Fruit fly (Drosophila melanogaster): ENCODE data around the gene Rev1.

Rev1 gene

dm6 chr3L:666544-666943, 12.4 kb downstream of the Rev1 start:
- TF ChIP-seq usp (GFP tag; optimal IDR thresholded peaks at IDR 0.05) (no peak), psq (optimal IDR thresholded peaks at IDR 0.05) (no peak), pan (optimal IDR thresholded peaks at IDR 0.05) (no peak), Dll (optimal IDR thresholded peaks at IDR 0.05) (no peak), CG8478 (optimal IDR thresholded peaks at IDR 0.05) (no peak), EcR (GFP tag; optimal IDR thresholded peaks at IDR 0.05) (no peak)

dm6 chr3L:673324-673723, 19.2 kb downstream of the Rev1 start:
- TF ChIP-seq EcR (GFP tag; optimal IDR thresholded peaks at IDR 0.05) (no peak), CG8478 (optimal IDR thresholded peaks at IDR 0.05) (no peak), pan (optimal IDR thresholded peaks at IDR 0.05) (no peak), usp (GFP tag; optimal IDR thresholded peaks at IDR 0.05) (no peak), Dll (optimal IDR thresholded peaks at IDR 0.05) (no peak), psq (optimal IDR thresholded peaks at IDR 0.05) (no peak)

dm6 chr3L:675856-676255, 21.7 kb downstream of the Rev1 start:
- TF ChIP-seq CG8478 (optimal IDR thresholded peaks at IDR 0.05) (no peak), psq (optimal IDR thresholded peaks at IDR 0.05) (no peak), usp (GFP tag; optimal IDR thresholded peaks at IDR 0.05) (no peak), Dll (optimal IDR thresholded peaks at IDR 0.05) (no peak), EcR (GFP tag; optimal IDR thresholded peaks at IDR 0.05) (no peak), pan (optimal IDR thresholded peaks at IDR 0.05) (no peak)

dm6 chr3L:680258-680657, 26.1 kb downstream of the Rev1 start, which contains the start of gene CG17129:
Gene CG17129, minus strand, starts transcription at chr3L:680326.
- TF ChIP-seq pan (optimal IDR thresholded peaks at IDR 0.05), result no peak
- no peak for TF ChIP-seq EcR (GFP tag; optimal IDR thresholded peaks at IDR 0.05)

- TF ChIP-seq usp (GFP tag; optimal IDR thresholded peaks at IDR 0.05) (no peak), psq (optimal IDR thresholded peaks at IDR 0.05) (no peak)
These were observed 27.7 kb downstream of the Rev1 start for dm6 chr3L:681793-682369.

dm6 chr3L:682420-682882, 28.3 kb downstream of the Rev1 start, which contains the start of gene CG3386:
Gene CG3386, minus strand, starts transcription at chr3L:682470.
- TF ChIP-seq EcR (GFP tag; optimal IDR thresholded peaks at IDR 0.05) (no peak), CG8478 (optimal IDR thresholded peaks at IDR 0.05) (no peak), Dll (optimal IDR thresholded peaks at IDR 0.05) (no peak), psq (optimal IDR thresholded peaks at IDR 0.05) (no peak), usp (GFP tag; optimal IDR thresholded peaks at IDR 0.05) (no peak), pan (optimal IDR thresholded peaks at IDR 0.05) (no peak)

dm6 chr3L:684749-685440, 30.7 kb downstream of the Rev1 start:
- TF ChIP-seq CG8478 (optimal IDR thresholded peaks at IDR 0.05), result no peak

dm6 chr3L:685441-685804, 31.3 kb downstream of the Rev1 start, which contains the start of gene ebd1:
Gene ebd1, minus strand, starts transcription at chr3L:685549.
- no peak for TF ChIP-seq CG8478 (optimal IDR thresholded peaks at IDR 0.05)
- TF ChIP-seq psq (optimal IDR thresholded peaks at IDR 0.05), result no peak
- peak; percentile 26 for TF ChIP-seq Dll (optimal IDR thresholded peaks at IDR 0.05)
- TF ChIP-seq pan (optimal IDR thresholded peaks at IDR 0.05), result no peak
- no peak for TF ChIP-seq usp (GFP tag; optimal IDR thresholded peaks at IDR 0.05)
- TF ChIP-seq EcR (GFP tag; optimal IDR thresholded peaks at IDR 0.05), result no peak

- TF ChIP-seq EcR (GFP tag; optimal IDR thresholded peaks at IDR 0.05) (no peak), psq (optimal IDR thresholded peaks at IDR 0.05) (no peak), usp (GFP tag; optimal IDR thresholded peaks at IDR 0.05) (no peak)
These were observed 33.7 kb downstream of the Rev1 start, which contains the start of gene hiro for dm6 chr3L:687858-688257. Gene hiro, minus strand, starts transcription at chr3L:687958.

- TF ChIP-seq Dll (optimal IDR thresholded peaks at IDR 0.05), result no peak
- no peak for TF ChIP-seq usp (GFP tag; optimal IDR thresholded peaks at IDR 0.05)
- TF ChIP-seq pan (optimal IDR thresholded peaks at IDR 0.05), result no peak
- no peak for TF ChIP-seq psq (optimal IDR thresholded peaks at IDR 0.05)
- TF ChIP-seq CG8478 (optimal IDR thresholded peaks at IDR 0.05), result no peak
These were observed 36.0 kb downstream of the Rev1 start, which contains the start of the genes CG32483 and RabX6 for dm6 chr3L:690031-690686. Gene CG32483, minus strand, starts transcription at chr3L:690081. Gene RabX6, plus strand, starts transcription at chr3L:690517.

dm6 chr3L:692699-693098, 38.5 kb downstream of the Rev1 start, which contains the start of gene Vti1a:
Gene Vti1a, minus strand, starts transcription at chr3L:692919.
- TF ChIP-seq pan (optimal IDR thresholded peaks at IDR 0.05) (no peak), usp (GFP tag; optimal IDR thresholded peaks at IDR 0.05) (no peak), EcR (GFP tag; optimal IDR thresholded peaks at IDR 0.05) (no peak), psq (optimal IDR thresholded peaks at IDR 0.05) (no peak), Dll (optimal IDR thresholded peaks at IDR 0.05) (no peak), CG8478 (optimal IDR thresholded peaks at IDR 0.05) (no peak)

- TF ChIP-seq EcR (GFP tag; optimal IDR thresholded peaks at IDR 0.05) (no peak), pan (optimal IDR thresholded peaks at IDR 0.05) (no peak), CG8478 (optimal IDR thresholded peaks at IDR 0.05) (no peak), psq (optimal IDR thresholded peaks at IDR 0.05) (no peak), Dll (optimal IDR thresholded peaks at IDR 0.05) (no peak), usp (GFP tag; optimal IDR thresholded peaks at IDR 0.05) (no peak)
These were observed 41.3 kb downstream of the Rev1 start for dm6 chr3L:695510-695909.
